Worm (Caenorhabditis elegans) whole organism, mixed stage, embryonic: ENCODE data around the gene ZK1251.3.

Source experiments
- ham-2 ChIP-seq: fragments of 200-800 bp; sonication (Bioruptor generic); optimal IDR thresholded peaks from 2 replicates; lab custom pipeline; 2018; ENCODE audit warnings: mild to moderate bottlenecking, missing genetic modification characterization, missing compliant biosample characterization
- nhr-237 ChIP-seq: fragments of 150-350 bp; optimal IDR thresholded peaks from 2 replicates; lab custom pipeline; 2014; ENCODE audit warnings: missing biosample characterization, missing genetic modification characterization
- nhr-28 ChIP-seq: fragments of 150-350 bp; optimal IDR thresholded peaks from 2 replicates; lab custom pipeline; 2014; ENCODE audit warnings: missing biosample characterization, missing genetic modification characterization
- nhr-76 ChIP-seq: sonication (generic microtip); optimal IDR thresholded peaks from 2 replicates; lab custom pipeline; 2017; ENCODE audit warnings: missing biosample characterization, missing genetic modification characterization

DNA sequence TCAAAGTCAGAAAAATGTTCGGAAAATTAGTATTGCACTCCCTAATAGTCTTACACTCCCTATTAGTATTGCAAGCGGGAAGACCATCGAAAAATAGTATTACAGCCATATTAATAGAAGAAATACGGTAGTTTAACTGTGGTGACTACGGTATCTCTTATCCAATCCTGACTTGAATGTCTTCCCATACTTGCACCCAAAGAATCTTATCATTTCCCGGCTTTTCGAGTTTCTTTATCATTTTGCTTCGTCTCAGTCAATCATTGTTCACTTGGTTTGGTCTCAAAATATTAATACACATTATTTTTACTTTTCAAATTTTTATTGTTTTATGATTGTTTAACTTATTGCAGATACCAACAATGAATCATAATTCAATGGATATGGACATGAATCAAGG is 30.3 kb upstream of the ZK1251.3 start, which contains the start of gene F58G6.3:
- TF ChIP-seq nhr-237 (tag; lab: Kevin White, UChicago), result no peak
- no peak for TF ChIP-seq nhr-28 (tag; lab: Kevin White, UChicago)
- no peak for TF ChIP-seq ham-2 (GFP tag; lab: Kevin White, UChicago)
- no peak for TF ChIP-seq nhr-76
